Fruit fly (Drosophila melanogaster) whole organism, adult: ENCODE data around the gene Rsph9.

Experiments used
- CG7045 ChIP-seq: fragments of 200-800 bp; sonication (Bioruptor generic); optimal IDR thresholded peaks from 2 replicates; lab custom pipeline; 2017; ENCODE audit warnings: missing biosample characterization, mild to moderate bottlenecking, missing genetic modification characterization
- Crg-1 ChIP-seq: fragments of 200-800 bp; sonication (Bioruptor generic); optimal IDR thresholded peaks from 2 replicates; lab custom pipeline; 2016; ENCODE audit warnings: missing biosample characterization, missing genetic modification characterization
- bab1 ChIP-seq: fragments of 200-800 bp; sonication (Bioruptor generic); optimal IDR thresholded peaks from 3 replicates; lab custom pipeline; 2019; ENCODE audit warnings: missing biosample characterization, mild to moderate bottlenecking, missing genetic modification characterization, moderate library complexity
- cic ChIP-seq: fragments of 200-800 bp; sonication (Bioruptor generic); optimal IDR thresholded peaks from 2 replicates; lab custom pipeline; 2017; ENCODE audit warnings: missing biosample characterization, mild to moderate bottlenecking, missing genetic modification characterization, moderate library complexity
- cnc ChIP-seq, 2 experiments: fragments of >200 bp; optimal IDR thresholded peaks; 2 replicates each; lab custom pipeline; 2017
- kay ChIP-seq: fragments of 200-800 bp; sonication (Bioruptor generic); peaks from one replicate; lab custom pipeline; 2016; ENCODE audit warnings: missing biosample characterization, missing genetic modification characterization, borderline replicate concordance
- pad ChIP-seq: fragments of 200-800 bp; sonication (Bioruptor generic); optimal IDR thresholded peaks from 3 replicates; lab custom pipeline; 2017; ENCODE audit warnings: missing biosample characterization, missing genetic modification characterization, mild to moderate bottlenecking, moderate library complexity, missing genetic modification reagents

dm6 chr2L:17449608-17450504 is 37.4 kb upstream of the Rsph9 start, which contains the start of gene dl:
- TF ChIP-seq cnc (optimal IDR thresholded peaks at IDR 0.05; lab: Kevin White, UChicago) (no peak), cic (GFP tag; lab: Kevin White, UChicago) (no peak), kay (GFP tag; lab: Kevin White, UChicago) (peak; percentile 86), Crg-1 (GFP tag; lab: Kevin White, UChicago) (no peak), CG7045 (no peak), bab1 (no peak), pad (GFP tag; lab: Kevin White, UChicago) (no peak)
